Worm (Caenorhabditis elegans) whole organism, late embryonic: ENCODE data around the gene mlk-1.
A peak's percentile ranks its signal among the peaks of the same experiment; 100 is the strongest.

Experiments used
- C08G9.2 ChIP-seq: sonication (generic microtip); optimal IDR thresholded peaks from 2 replicates; lab custom pipeline; 2016; ENCODE audit warnings: mild to moderate bottlenecking, missing genetic modification characterization, moderate library complexity, missing compliant biosample characterization
- C38D4.7 ChIP-seq: fragments of 200-800 bp; sonication (Bioruptor generic); optimal IDR thresholded peaks from 2 replicates; lab custom pipeline; 2018; ENCODE audit warnings: mild to moderate bottlenecking, missing genetic modification characterization, moderate library complexity, missing compliant biosample characterization
- F13H6.1 ChIP-seq: sonication (generic microtip); optimal IDR thresholded peaks from 2 replicates; lab custom pipeline; 2016; ENCODE audit warnings: missing genetic modification characterization, missing compliant biosample characterization
- K02D7.2 ChIP-seq: sonication (generic microtip); optimal IDR thresholded peaks from 2 replicates; lab custom pipeline; 2017; ENCODE audit warnings: mild to moderate bottlenecking, missing genetic modification characterization, missing compliant biosample characterization
- K09A11.1 ChIP-seq: sonication (generic microtip); optimal IDR thresholded peaks from 2 replicates; lab custom pipeline; 2017; ENCODE audit warnings: antibody characterized with exemption, mild to moderate bottlenecking, missing genetic modification characterization, missing compliant biosample characterization; ENCODE audit not compliant: insufficient read depth
- T23F11.4 ChIP-seq: fragments of 200-800 bp; sonication (Bioruptor generic); optimal IDR thresholded peaks from 2 replicates; lab custom pipeline; 2018; ENCODE audit warnings: mild to moderate bottlenecking, missing genetic modification characterization, missing compliant biosample characterization
- Y22D7AL.16 ChIP-seq: sonication (generic microtip); optimal IDR thresholded peaks from 2 replicates; lab custom pipeline; 2016; ENCODE audit warnings: missing genetic modification characterization, missing compliant biosample characterization
- ahr-1 ChIP-seq: sonication (generic microtip); optimal IDR thresholded peaks from 2 replicates; lab custom pipeline; 2016; ENCODE audit warnings: missing genetic modification characterization, missing compliant biosample characterization
- ama-1 ChIP-seq: fragments of 150-350 bp; optimal IDR thresholded peaks from 2 replicates; lab custom pipeline; 2014
- ceh-14 ChIP-seq: sonication (generic microtip); optimal IDR thresholded peaks from 2 replicates; lab custom pipeline; 2016; ENCODE audit warnings: missing genotype, missing genetic modification characterization, missing compliant biosample characterization
- ceh-19 ChIP-seq: fragments of 200-800 bp; sonication (Bioruptor generic); optimal IDR thresholded peaks from 2 replicates; lab custom pipeline; 2018; ENCODE audit warnings: mild to moderate bottlenecking, missing genetic modification characterization, missing compliant biosample characterization
- ceh-2 ChIP-seq: sonication (generic microtip); optimal IDR thresholded peaks from 2 replicates; lab custom pipeline; 2016; ENCODE audit warnings: missing genotype, missing genetic modification characterization, missing compliant biosample characterization
- ceh-22 ChIP-seq: sonication (generic microtip); optimal IDR thresholded peaks from 2 replicates; lab custom pipeline; 2017; ENCODE audit warnings: missing biosample characterization, missing genetic modification characterization
- ceh-24 ChIP-seq: sonication (generic microtip); optimal IDR thresholded peaks from 2 replicates; lab custom pipeline; 2016; ENCODE audit warnings: mild to moderate bottlenecking, missing genetic modification characterization, missing compliant biosample characterization
- ceh-30 ChIP-seq: fragments of 150-350 bp; optimal IDR thresholded peaks from 2 replicates; lab custom pipeline; 2014; ENCODE audit warnings: missing biosample characterization, missing genetic modification characterization
- ceh-31 ChIP-seq: sonication (generic microtip); optimal IDR thresholded peaks from 2 replicates; lab custom pipeline; 2016; ENCODE audit warnings: missing genetic modification characterization, missing compliant biosample characterization
- ceh-34 ChIP-seq: sonication (generic microtip); optimal IDR thresholded peaks from 2 replicates; lab custom pipeline; 2016; ENCODE audit warnings: mild to moderate bottlenecking, missing genetic modification characterization, missing compliant biosample characterization
- ceh-45 ChIP-seq: fragments of 200-800 bp; sonication (Bioruptor generic); IDR thresholded peaks from 2 replicates; pipeline ENCODE4 v1.3.6; 2022; ENCODE audit warnings: missing genetic modification reagents, missing genetic modification characterization, missing compliant biosample characterization
- ceh-6 ChIP-seq: fragments of 200-800 bp; sonication (Bioruptor generic); optimal IDR thresholded peaks from 2 replicates; lab custom pipeline; 2018; ENCODE audit warnings: mild to moderate bottlenecking, missing genetic modification characterization, missing compliant biosample characterization
- ceh-9 ChIP-seq: sonication (generic microtip); optimal IDR thresholded peaks from 2 replicates; lab custom pipeline; 2016; ENCODE audit warnings: mild to moderate bottlenecking, missing genetic modification characterization, inconsistent platforms, missing compliant biosample characterization
- dmd-4 ChIP-seq: sonication (generic microtip); optimal IDR thresholded peaks from 2 replicates; lab custom pipeline; 2016; ENCODE audit warnings: borderline replicate concordance, missing genetic modification characterization, missing compliant biosample characterization
- elt-4 ChIP-seq: sonication (generic microtip); optimal IDR thresholded peaks from 2 replicates; lab custom pipeline; 2016; ENCODE audit warnings: missing genetic modification characterization, missing compliant biosample characterization
- eyg-1 ChIP-seq: sonication (generic microtip); optimal IDR thresholded peaks from 2 replicates; lab custom pipeline; 2016; ENCODE audit warnings: missing genotype, missing genetic modification characterization, missing compliant biosample characterization
- fax-1 ChIP-seq: sonication (generic microtip); optimal IDR thresholded peaks from 2 replicates; lab custom pipeline; 2016; ENCODE audit warnings: missing genotype, missing genetic modification characterization, missing compliant biosample characterization
- fkh-10 ChIP-seq: fragments of 150-350 bp; optimal IDR thresholded peaks from 2 replicates; lab custom pipeline; 2014; ENCODE audit warnings: missing biosample characterization, missing genetic modification reagents, missing genetic modification characterization
- hlh-15 ChIP-seq: sonication (generic microtip); optimal IDR thresholded peaks from 2 replicates; lab custom pipeline; 2016; ENCODE audit warnings: missing genetic modification characterization, missing compliant biosample characterization
- hlh-30 ChIP-seq: sonication (generic microtip); optimal IDR thresholded peaks from 2 replicates; lab custom pipeline; 2017; ENCODE audit warnings: antibody characterized with exemption, missing genetic modification characterization, missing compliant biosample characterization; ENCODE audit not compliant: insufficient read depth
- hlh-6 ChIP-seq: sonication (generic microtip); optimal IDR thresholded peaks from 2 replicates; lab custom pipeline; 2016; ENCODE audit warnings: missing genotype, missing genetic modification characterization, missing compliant biosample characterization
- hlh-8 ChIP-seq: sonication (generic microtip); optimal IDR thresholded peaks from 2 replicates; lab custom pipeline; 2016; ENCODE audit warnings: missing genotype, missing genetic modification characterization, missing compliant biosample characterization
- lim-6 ChIP-seq: sonication (generic microtip); optimal IDR thresholded peaks from 2 replicates; lab custom pipeline; 2016; ENCODE audit warnings: missing genetic modification characterization, missing compliant biosample characterization
- madf-2 ChIP-seq: sonication (generic microtip); optimal IDR thresholded peaks from 2 replicates; lab custom pipeline; 2017; ENCODE audit warnings: missing genetic modification characterization, missing compliant biosample characterization
- mec-3 ChIP-seq: sonication (generic microtip); optimal IDR thresholded peaks from 2 replicates; lab custom pipeline; 2016; ENCODE audit warnings: borderline replicate concordance, missing genetic modification characterization, missing compliant biosample characterization
- nfya-1 ChIP-seq: sonication (generic microtip); optimal IDR thresholded peaks from 2 replicates; lab custom pipeline; 2017; ENCODE audit warnings: missing genetic modification characterization, mild to moderate bottlenecking, missing compliant biosample characterization, antibody characterized with exemption, moderate library complexity
- nhr-232 ChIP-seq: sonication (generic microtip); optimal IDR thresholded peaks from 2 replicates; lab custom pipeline; 2016; ENCODE audit warnings: missing genetic modification characterization, missing compliant biosample characterization
- npax-4 ChIP-seq: sonication (generic microtip); optimal IDR thresholded peaks from 2 replicates; lab custom pipeline; 2016; ENCODE audit warnings: missing genetic modification characterization, missing compliant biosample characterization
- odd-2 ChIP-seq: sonication (generic microtip); optimal IDR thresholded peaks from 2 replicates; lab custom pipeline; 2017; ENCODE audit warnings: antibody characterized with exemption, mild to moderate bottlenecking, missing genetic modification characterization, missing compliant biosample characterization
- pat-9 ChIP-seq: fragments of 200-800 bp; sonication (Bioruptor generic); optimal IDR thresholded peaks from 2 replicates; lab custom pipeline; 2018; ENCODE audit warnings: mild to moderate bottlenecking, missing genetic modification characterization, moderate library complexity, missing compliant biosample characterization
- pha-4 ChIP-seq: fragments of 150-350 bp; optimal IDR thresholded peaks from 2 replicates; lab custom pipeline; 2018; ENCODE audit warnings: missing biosample characterization, missing genetic modification reagents, missing genetic modification characterization
- pqm-1 ChIP-seq: sonication (generic microtip); optimal IDR thresholded peaks from 2 replicates; lab custom pipeline; 2016; ENCODE audit warnings: missing genetic modification characterization, missing compliant biosample characterization
- ref-2 ChIP-seq: sonication (generic microtip); optimal IDR thresholded peaks from 2 replicates; lab custom pipeline; 2016; ENCODE audit warnings: missing genetic modification characterization, missing compliant biosample characterization
- sdc-2 ChIP-seq: sonication (generic microtip); optimal IDR thresholded peaks from 2 replicates; lab custom pipeline; 2016; ENCODE audit warnings: missing genotype, missing genetic modification characterization, missing compliant biosample characterization
- sox-2 ChIP-seq: fragments of 200-800 bp; sonication (Bioruptor generic); IDR thresholded peaks from 2 replicates; pipeline ENCODE4 v1.3.6; 2022; ENCODE audit warnings: missing genetic modification reagents, missing genetic modification characterization, missing compliant biosample characterization
- syd-9 ChIP-seq: sonication (generic microtip); optimal IDR thresholded peaks from 2 replicates; lab custom pipeline; 2016; ENCODE audit warnings: mild to moderate bottlenecking, missing genetic modification characterization, moderate library complexity, missing compliant biosample characterization
- tbx-2 ChIP-seq: sonication (generic microtip); optimal IDR thresholded peaks from 2 replicates; lab custom pipeline; 2016; ENCODE audit warnings: missing genetic modification characterization, missing compliant biosample characterization
- ttx-3 ChIP-seq: sonication (generic microtip); optimal IDR thresholded peaks from 2 replicates; lab custom pipeline; 2016; ENCODE audit warnings: missing genetic modification reagents, missing genetic modification characterization, missing compliant biosample characterization
- unc-3 ChIP-seq, 2 experiments: fragments of 200-800 bp in 1 of 2; sonication (Bioruptor generic) in 1 of 2; sonication (generic microtip) in 1 of 2; conservative IDR thresholded peaks in 1 of 2; optimal IDR thresholded peaks in 1 of 2; 2 replicates each; pipeline versions ENCODE4 v1.3.6 to Lab custom; 2016 to 2022; ENCODE audit warnings: missing compliant biosample characterization in 2 of 2, missing genetic modification characterization in 2 of 2, missing genetic modification reagents in 1 of 2
- unc-55 ChIP-seq: sonication (generic microtip); optimal IDR thresholded peaks from 2 replicates; lab custom pipeline; 2017; ENCODE audit warnings: missing biosample characterization, missing genetic modification reagents, missing genetic modification characterization
- ztf-16 ChIP-seq: sonication (generic microtip); optimal IDR thresholded peaks from 2 replicates; lab custom pipeline; 2017; ENCODE audit warnings: missing genetic modification characterization, missing compliant biosample characterization

Gene mlk-1

ce11 chrV:5050073-5050599 is 14.5 kb downstream of the mlk-1 start:
- TF ChIP-seq nhr-232 (tag; lab: Kevin White, UChicago) (no peak), ttx-3 (tag; lab: Kevin White, UChicago) (no peak), ceh-34 (tag; lab: Kevin White, UChicago) (no peak), ahr-1 (no peak), ceh-9 (no peak), fkh-10 (GFP tag; lab: Kevin White, UChicago) (no peak), ceh-6 (no peak), nfya-1 (tag; lab: Kevin White, UChicago) (no peak), K02D7.2 (tag; lab: Kevin White, UChicago) (no peak), ceh-2 (tag; lab: Kevin White, UChicago) (no peak), Y22D7AL.16 (no peak), T23F11.4 (GFP tag; lab: Kevin White, UChicago) (no peak), sdc-2 (tag; lab: Kevin White, UChicago) (no peak), lim-6 (tag; lab: Kevin White, UChicago) (no peak), hlh-15 (tag; lab: Kevin White, UChicago) (no peak)

- TF ChIP-seq C08G9.2 (tag; lab: Kevin White, UChicago) (peak; percentile 1), dmd-4 (tag; lab: Kevin White, UChicago) (no peak), ahr-1 (no peak), lim-6 (tag; lab: Kevin White, UChicago) (peak; percentile 24), unc-3 (GFP tag; conservative IDR thresholded peaks at IDR 0.05; lab: Robert Waterston, UW) (peak; percentile 9; the same call in 1 of the 2 replicates), unc-3 (tag; optimal IDR thresholded peaks at IDR 0.05; lab: Kevin White, UChicago) (no peak), sox-2 (no peak), elt-4 (tag; lab: Kevin White, UChicago) (no peak), ama-1 (lab: Kevin White, UChicago) (peak; percentile 35), ceh-24 (tag; lab: Kevin White, UChicago) (no peak), ceh-22 (tag; lab: Kevin White, UChicago) (no peak), ceh-30 (tag; lab: Kevin White, UChicago) (no peak), odd-2 (tag; lab: Kevin White, UChicago) (no peak), eyg-1 (tag; lab: Kevin White, UChicago) (no peak), hlh-6 (no peak), sdc-2 (tag; lab: Kevin White, UChicago) (no peak), ztf-16 (tag; lab: Kevin White, UChicago) (peak; percentile 38), ceh-9 (no peak), mec-3 (tag; lab: Kevin White, UChicago) (no peak), ceh-34 (tag; lab: Kevin White, UChicago) (peak; percentile 78), hlh-8 (no peak), ceh-14 (peak; percentile 66), ttx-3 (tag; lab: Kevin White, UChicago) (no peak), npax-4 (tag; lab: Kevin White, UChicago) (no peak), tbx-2 (tag; lab: Kevin White, UChicago) (peak; percentile 82), madf-2 (tag; lab: Kevin White, UChicago) (peak; percentile 61), pha-4 (tag; lab: Kevin White, UChicago) (no peak), pat-9 (tag; lab: Kevin White, UChicago) (no peak), ceh-45 (0 out of 2 replicates have a peak, but pooled peaks have one; percentile 22), nhr-232 (tag; lab: Kevin White, UChicago) (no peak), C38D4.7 (GFP tag; lab: Kevin White, UChicago) (no peak), K09A11.1 (tag; lab: Kevin White, UChicago) (peak; percentile 29), unc-55 (GFP tag; lab: Kevin White, UChicago) (peak; percentile 69), ceh-2 (tag; lab: Kevin White, UChicago) (no peak), pqm-1 (tag; lab: Kevin White, UChicago) (peak; percentile 38), syd-9 (tag; lab: Kevin White, UChicago) (peak; percentile 35), hlh-30 (no peak), ceh-6 (no peak), ceh-31 (peak; percentile 89), ref-2 (tag; lab: Kevin White, UChicago) (peak; percentile 86), F13H6.1 (tag; lab: Kevin White, UChicago) (peak; percentile 68), fax-1 (tag; lab: Kevin White, UChicago) (no peak), ceh-19 (GFP tag; lab: Kevin White, UChicago) (no peak)
These were observed 15.2 kb downstream of the mlk-1 start, which contains the start of the genes pqn-51 and K11D12.14 for ce11 chrV:5049333-5049942. TSS of gene pqn-51 (plus strand) at chrV:5049607. TSS of gene K11D12.14 (plus strand) at chrV:5049636.
